Worm (Caenorhabditis elegans): ENCODE results near the gene C55C3.73.

The C55C3.73 gene

DNA sequence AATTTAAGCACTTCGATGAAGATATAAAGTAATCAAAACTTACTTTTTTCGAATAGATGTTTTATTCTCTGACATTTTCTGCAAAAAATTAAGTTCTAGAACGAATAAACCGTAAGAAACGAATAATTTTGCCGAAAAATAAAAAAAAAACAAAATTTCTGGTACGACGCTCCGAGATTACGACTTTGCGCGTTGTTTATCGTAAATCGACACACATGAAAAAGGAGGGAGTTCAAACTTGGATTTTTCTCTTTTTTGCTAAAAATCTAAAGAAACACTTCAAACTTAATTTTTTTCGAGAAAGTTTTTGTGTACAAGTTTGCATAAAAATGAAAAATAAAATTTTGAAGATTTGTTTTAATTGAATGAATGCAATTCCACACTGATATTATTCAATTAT is 28.3 kb upstream of the C55C3.73 start, which contains the start of gene H35B03.2 (continued):
- TF ChIP-seq fkh-4 (tag; optimal IDR thresholded peaks at IDR 0.05; ENCODE audit: borderline replicate concordance) (no peak), fos-1 (tag; optimal IDR thresholded peaks at IDR 0.05) (peak; percentile 71), nhr-12 (tag; optimal IDR thresholded peaks at IDR 0.05) (no peak), mep-1 (tag; optimal IDR thresholded peaks at IDR 0.05) (peak; percentile 64), aly-2 (tag; optimal IDR thresholded peaks at IDR 0.05) (peak; percentile 69), efl-1 (optimal IDR thresholded peaks at IDR 0.05) (peak; percentile 88 to 98), efl-1 (GFP tag; optimal IDR thresholded peaks at IDR 0.05 in 1 of 2) (peak; percentile 98 to 100), fkh-8 (tag; optimal IDR thresholded peaks at IDR 0.05) (peak; percentile 46), unc-62 (GFP tag; optimal IDR thresholded peaks at IDR 0.05) (no peak), efl-3 (GFP tag; optimal IDR thresholded peaks at IDR 0.05) (no peak), C16A3.4 (tag; optimal IDR thresholded peaks at IDR 0.05) (peak; percentile 57), lin-39 (tag; optimal IDR thresholded peaks at IDR 0.05) (peak; percentile 72), lir-3 (tag; optimal IDR thresholded peaks at IDR 0.05; ENCODE audit: poor library complexity) (peak; percentile 35), mef-2 (tag; optimal IDR thresholded peaks at IDR 0.05) (no peak), lsy-2 (tag; optimal IDR thresholded peaks at IDR 0.05) (peak; percentile 85 to 90), grh-1 (GFP tag; IDR thresholded peaks at IDR 0.05) (no peak), tlp-1 (tag; optimal IDR thresholded peaks at IDR 0.05) (no peak), zag-1 (tag; optimal IDR thresholded peaks at IDR 0.05) (no peak), nhr-11 (tag; optimal IDR thresholded peaks at IDR 0.05) (peak; percentile 26), skn-1 (tag; optimal IDR thresholded peaks at IDR 0.05) (peak; percentile 69), F16B12.6 (tag; optimal IDR thresholded peaks at IDR 0.05) (peak; percentile 62), hlh-17 (GFP tag; optimal IDR thresholded peaks at IDR 0.05; ENCODE audit: borderline replicate concordance) (no peak), ceh-88 (GFP tag; IDR thresholded peaks at IDR 0.05) (no peak), sup-37 (GFP tag; optimal IDR thresholded peaks at IDR 0.05) (no peak), ztf-11 (tag; optimal IDR thresholded peaks at IDR 0.05) (no peak), nhr-47 (tag; optimal IDR thresholded peaks at IDR 0.05) (peak; percentile 83), C04F5.9 (tag; optimal IDR thresholded peaks at IDR 0.05) (peak; percentile 11), dsc-1 (tag; optimal IDR thresholded peaks at IDR 0.05) (peak; percentile 62), ceh-82 (tag; optimal IDR thresholded peaks at IDR 0.05) (peak; percentile 26 to 86 (median 67)), mdl-1 (tag; optimal IDR thresholded peaks at IDR 0.05) (peak in 1 of 2 experiments; percentile 19), lin-35 (GFP tag; optimal IDR thresholded peaks at IDR 0.05) (peak; percentile 99), nhr-76 (tag; optimal IDR thresholded peaks at IDR 0.05) (no peak), ces-1 (GFP tag; optimal IDR thresholded peaks at IDR 0.05) (no peak), sptf-1 (tag; optimal IDR thresholded peaks at IDR 0.05) (no peak), elt-3 (tag; optimal IDR thresholded peaks at IDR 0.05) (peak in 2 of 6 experiments; percentile 54 to 61), unc-130 (tag; optimal IDR thresholded peaks at IDR 0.05) (no peak), dpl-1 (GFP tag; optimal IDR thresholded peaks at IDR 0.05) (peak; percentile 98 to 99 (median 98)), fkh-10 (GFP tag; optimal IDR thresholded peaks at IDR 0.05) (peak; percentile 12), ceh-90 (tag; optimal IDR thresholded peaks at IDR 0.05) (no peak), rnt-1 (tag; optimal IDR thresholded peaks at IDR 0.05) (peak; percentile 79)

DNA sequence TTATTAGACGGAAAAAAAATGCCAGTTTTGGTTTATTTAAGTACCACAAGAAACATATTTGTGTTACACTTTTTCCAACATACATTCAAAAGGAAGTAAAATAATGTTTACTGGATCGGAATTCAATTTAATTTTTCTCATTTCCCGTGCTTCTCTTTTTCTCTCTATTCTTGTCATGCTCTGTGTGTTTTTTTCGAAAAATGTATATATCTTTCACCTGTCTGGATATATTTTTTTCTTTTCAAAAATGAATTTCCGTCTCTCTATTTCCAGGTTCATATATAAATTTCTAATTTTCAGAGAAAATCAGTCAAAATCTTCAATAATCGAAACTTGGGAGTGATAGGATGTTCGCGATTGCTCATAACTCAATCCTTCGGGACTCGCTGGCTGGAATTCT is 22.0 kb upstream of the C55C3.73 start, which contains the start of gene H35B03.1:
TSS of gene H35B03.1 (plus strand) at position 301 of the 400 bp plus-strand sequence.
- TF ChIP-seq fkh-8 (tag; optimal IDR thresholded peaks at IDR 0.05): peak; percentile 21
- no peak for TF ChIP-seq ztf-11 (tag; optimal IDR thresholded peaks at IDR 0.05)
- TF ChIP-seq unc-86 (tag; optimal IDR thresholded peaks at IDR 0.05): no peak
- no peak for TF ChIP-seq sox-4 (tag; optimal IDR thresholded peaks at IDR 0.05)
- TF ChIP-seq efl-1 (optimal IDR thresholded peaks at IDR 0.05): no peak
- peak in 1 of 2 experiments; percentile 26 for TF ChIP-seq efl-1 (GFP tag; optimal IDR thresholded peaks at IDR 0.05 in 1 of 2)
- no peak for TF ChIP-seq alr-1 (tag; optimal IDR thresholded peaks at IDR 0.05; ENCODE audit: borderline replicate concordance)
- TF ChIP-seq lin-14 (GFP tag; optimal IDR thresholded peaks at IDR 0.05): peak; percentile 17

Data from whole organism, L1 larva.